Worm (Caenorhabditis elegans) whole organism, young adult: Measurements from ENCODE around the gene tbce-1.

Source experiments
- D2030.7 ChIP-seq: fragments of 200-800 bp; sonication (Bioruptor generic); IDR thresholded peaks from 2 replicates; pipeline ENCODE4 v1.3.6; 2022; ENCODE audit warnings: missing genetic modification reagents, missing genetic modification characterization, missing compliant biosample characterization
- F33H1.4 ChIP-seq: fragments of 200-800 bp; sonication (Bioruptor generic); IDR thresholded peaks from 2 replicates; pipeline ENCODE4 v1.3.6; 2022; ENCODE audit warnings: missing genetic modification reagents, missing genetic modification characterization, missing compliant biosample characterization
- F55B11.4 ChIP-seq: sonication (generic microtip); optimal IDR thresholded peaks from 2 replicates; lab custom pipeline; 2016; ENCODE audit warnings: missing compliant biosample characterization, missing genetic modification characterization, borderline replicate concordance; ENCODE audit not compliant: insufficient read depth
- K12H6.12 ChIP-seq: fragments of 200-800 bp; sonication (Bioruptor generic); optimal IDR thresholded peaks from 2 replicates; lab custom pipeline; 2018; ENCODE audit warnings: mild to moderate bottlenecking, missing genetic modification characterization, missing compliant biosample characterization
- aptf-2 ChIP-seq: fragments of 200-800 bp; sonication (Bioruptor generic); conservative IDR thresholded peaks from 2 replicates; pipeline ENCODE4 v1.3.6; 2022; ENCODE audit warnings: missing genetic modification reagents, missing genetic modification characterization, missing compliant biosample characterization
- aptf-3 ChIP-seq: fragments of 200-800 bp; sonication (Bioruptor generic); IDR thresholded peaks from 2 replicates; pipeline ENCODE4 v1.3.6; 2022; ENCODE audit warnings: missing genetic modification characterization, missing compliant biosample characterization
- attf-3 ChIP-seq: fragments of 200-800 bp; sonication (Bioruptor generic); conservative IDR thresholded peaks from 2 replicates; pipeline ENCODE4 v1.3.6; 2022; ENCODE audit warnings: missing genetic modification reagents, missing genetic modification characterization, missing compliant biosample characterization
- attf-5 ChIP-seq: fragments of 200-800 bp; sonication (Bioruptor generic); optimal IDR thresholded peaks from 2 replicates; lab custom pipeline; 2018; ENCODE audit warnings: mild to moderate bottlenecking, missing genetic modification characterization, missing compliant biosample characterization
- bed-1 ChIP-seq: fragments of 200-800 bp; sonication (Bioruptor generic); IDR thresholded peaks from 2 replicates; pipeline ENCODE4 v1.3.6; 2022; ENCODE audit warnings: missing genetic modification reagents, missing genetic modification characterization, missing compliant biosample characterization
- cebp-1 ChIP-seq, 2 experiments: fragments of 200-800 bp in 1 of 2; sonication (Bioruptor generic) in 1 of 2; sonication (generic microtip) in 1 of 2; IDR thresholded peaks in 1 of 2; optimal IDR thresholded peaks in 1 of 2; 2 replicates each; pipeline versions ENCODE4 v1.3.6 to Lab custom; 2017 to 2022; ENCODE audit warnings: missing compliant biosample characterization in 2 of 2, missing genetic modification characterization in 2 of 2, mild to moderate bottlenecking in 1 of 2, missing genetic modification reagents in 1 of 2, moderate library complexity in 1 of 2
- ceh-58 ChIP-seq: fragments of 200-800 bp; sonication (Bioruptor generic); IDR thresholded peaks from 2 replicates; pipeline ENCODE4 v1.3.6; 2022; ENCODE audit warnings: missing genetic modification characterization, missing compliant biosample characterization
- ceh-79 ChIP-seq: sonication (generic microtip); optimal IDR thresholded peaks from 2 replicates; lab custom pipeline; 2017; ENCODE audit warnings: mild to moderate bottlenecking, missing genetic modification characterization, missing compliant biosample characterization
- dpff-1 ChIP-seq: sonication (generic microtip); optimal IDR thresholded peaks from 2 replicates; lab custom pipeline; 2017; ENCODE audit warnings: mild to moderate bottlenecking, missing genetic modification characterization, missing compliant biosample characterization
- egrh-3 ChIP-seq: fragments of 200-800 bp; sonication (Bioruptor generic); IDR thresholded peaks from 2 replicates; pipeline ENCODE4 v1.3.6; 2022; ENCODE audit warnings: missing genetic modification reagents, missing genetic modification characterization, missing compliant biosample characterization
- hmg-1.2 ChIP-seq: fragments of 200-800 bp; sonication (Bioruptor generic); IDR thresholded peaks from 2 replicates; pipeline ENCODE4 v1.3.6; 2022; ENCODE audit warnings: missing genetic modification reagents, missing genetic modification characterization, missing compliant biosample characterization
- lag-1 ChIP-seq: fragments of 200-800 bp; sonication (Bioruptor generic); IDR thresholded peaks from 2 replicates; pipeline ENCODE4 v1.3.6; 2022; ENCODE audit warnings: missing genetic modification reagents, missing genetic modification characterization, missing compliant biosample characterization
- let-607 ChIP-seq, 2 experiments: fragments of 200-800 bp in 1 of 2; sonication (Bioruptor generic) in 1 of 2; sonication (generic microtip) in 1 of 2; optimal IDR thresholded peaks; 2 replicates each; lab custom pipeline; 2016 to 2018; ENCODE audit warnings: mild to moderate bottlenecking in 2 of 2, missing compliant biosample characterization in 2 of 2, missing genetic modification characterization in 2 of 2, moderate library complexity in 2 of 2, missing genotype in 1 of 2
- lin-26 ChIP-seq: fragments of 200-800 bp; sonication (Bioruptor generic); IDR thresholded peaks from 2 replicates; pipeline ENCODE4 v1.3.6; 2022; ENCODE audit warnings: missing genetic modification reagents, missing genetic modification characterization, missing compliant biosample characterization
- lin-35 ChIP-seq, 3 experiments: fragments of 150-350 bp in 2 of 3; sonication (generic microtip) in 1 of 3; optimal IDR thresholded peaks; 2 replicates each; lab custom pipeline; 2014 to 2018; ENCODE audit warnings: missing biosample characterization in 3 of 3, missing genetic modification characterization in 3 of 3, missing genetic modification reagents in 3 of 3
- lin-40 ChIP-seq: sonication (generic microtip); optimal IDR thresholded peaks from 2 replicates; lab custom pipeline; 2016; ENCODE audit warnings: missing genetic modification characterization, mild to moderate bottlenecking, missing compliant biosample characterization, missing genotype, missing genetic modification reagents
- lir-1 ChIP-seq: fragments of 200-800 bp; sonication (Bioruptor generic); conservative IDR thresholded peaks from 2 replicates; pipeline ENCODE4 v1.3.6; 2022; ENCODE audit warnings: missing genetic modification reagents, missing genetic modification characterization, missing compliant biosample characterization
- lsy-27 ChIP-seq: sonication (generic microtip); optimal IDR thresholded peaks from 2 replicates; lab custom pipeline; 2017; ENCODE audit warnings: missing genetic modification characterization, mild to moderate bottlenecking, missing compliant biosample characterization, antibody characterized with exemption, missing genotype, borderline replicate concordance; ENCODE audit not compliant: insufficient read depth
- mel-28 ChIP-seq: sonication (generic microtip); optimal IDR thresholded peaks from 2 replicates; lab custom pipeline; 2016; ENCODE audit warnings: borderline replicate concordance, mild to moderate bottlenecking, missing genetic modification characterization, missing compliant biosample characterization
- mes-4 ChIP-seq: sonication (generic microtip); optimal IDR thresholded peaks from 2 replicates; lab custom pipeline; 2016; ENCODE audit warnings: missing genotype, missing genetic modification characterization, missing compliant biosample characterization
- nfya-1 ChIP-seq: sonication (generic microtip); optimal IDR thresholded peaks from 2 replicates; lab custom pipeline; 2017; ENCODE audit warnings: antibody characterized with exemption, missing compliant biosample characterization, missing genetic modification characterization, borderline replicate concordance; ENCODE audit not compliant: insufficient read depth
- nfya-2 ChIP-seq: fragments of 200-800 bp; sonication (Bioruptor generic); IDR thresholded peaks from 2 replicates; pipeline ENCODE4 v1.3.6; 2022; ENCODE audit warnings: missing genetic modification reagents, missing genetic modification characterization, missing compliant biosample characterization
- pbrm-1 ChIP-seq: fragments of 200-800 bp; sonication (Bioruptor generic); IDR thresholded peaks from 2 replicates; pipeline ENCODE4 v1.3.6; 2022; ENCODE audit warnings: missing genetic modification reagents, missing genetic modification characterization, missing compliant biosample characterization
- sdz-38 ChIP-seq: sonication (generic microtip); optimal IDR thresholded peaks from 2 replicates; lab custom pipeline; 2016; ENCODE audit warnings: missing genotype, missing genetic modification characterization, missing compliant biosample characterization
- unc-130 ChIP-seq: sonication (generic microtip); optimal IDR thresholded peaks from 2 replicates; lab custom pipeline; 2016; ENCODE audit warnings: missing genetic modification reagents, missing genetic modification characterization, missing compliant biosample characterization
- zim-3 ChIP-seq: sonication (generic microtip); optimal IDR thresholded peaks from 2 replicates; lab custom pipeline; 2017; ENCODE audit warnings: mild to moderate bottlenecking, missing genetic modification characterization, moderate library complexity, missing compliant biosample characterization
- ztf-18 ChIP-seq: sonication (generic microtip); optimal IDR thresholded peaks from 2 replicates; lab custom pipeline; 2016; ENCODE audit warnings: missing genotype, mild to moderate bottlenecking, missing genetic modification characterization, missing compliant biosample characterization
- ztf-6 ChIP-seq: fragments of 200-800 bp; sonication (Bioruptor generic); IDR thresholded peaks from 2 replicates; pipeline ENCODE4 v1.3.6; 2022; ENCODE audit warnings: missing genetic modification reagents, missing genetic modification characterization, missing compliant biosample characterization

tbce-1 gene

DNA sequence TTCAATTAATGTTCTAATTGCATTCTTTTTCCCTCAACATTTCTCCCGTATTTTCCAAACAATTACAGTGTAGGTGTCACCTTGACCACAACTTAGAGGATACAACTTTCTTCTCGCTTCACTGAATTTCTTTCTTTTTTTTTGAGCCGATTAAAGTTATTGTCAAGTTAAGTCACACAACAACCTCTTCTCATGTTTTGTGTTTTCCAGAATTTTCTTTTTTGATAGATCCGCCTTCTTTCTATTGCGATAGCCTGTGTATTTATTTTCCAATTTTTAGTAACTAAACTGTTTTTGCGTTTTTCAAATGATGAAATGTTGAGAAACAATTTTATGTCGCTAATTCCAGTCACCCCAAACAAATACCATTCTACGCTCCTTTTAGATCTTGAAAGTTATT, 31.2 kb downstream of the tbce-1 start, which contains the start of gene F35H10.3:
Gene F35H10.3, plus strand, starts transcription at position 301 of the 400 bp plus-strand sequence.
- TF ChIP-seq nfya-1 (no peak), ztf-18 (tag; lab: Kevin White, UChicago) (no peak), lsy-27 (tag; lab: Kevin White, UChicago) (no peak), lin-26 (GFP tag; lab: Robert Waterston, UW) (no peak), let-607 (tag; optimal IDR thresholded peaks at IDR 0.05; lab: Kevin White, UChicago) (no peak), K12H6.12 (tag; lab: Kevin White, UChicago) (no peak), lin-40 (tag; lab: Kevin White, UChicago) (no peak), hmg-1.2 (GFP tag; lab: Robert Waterston, UW) (no peak), ztf-6 (GFP tag; lab: Robert Waterston, UW) (no peak), ceh-79 (tag; lab: Kevin White, UChicago) (no peak)

DNA sequence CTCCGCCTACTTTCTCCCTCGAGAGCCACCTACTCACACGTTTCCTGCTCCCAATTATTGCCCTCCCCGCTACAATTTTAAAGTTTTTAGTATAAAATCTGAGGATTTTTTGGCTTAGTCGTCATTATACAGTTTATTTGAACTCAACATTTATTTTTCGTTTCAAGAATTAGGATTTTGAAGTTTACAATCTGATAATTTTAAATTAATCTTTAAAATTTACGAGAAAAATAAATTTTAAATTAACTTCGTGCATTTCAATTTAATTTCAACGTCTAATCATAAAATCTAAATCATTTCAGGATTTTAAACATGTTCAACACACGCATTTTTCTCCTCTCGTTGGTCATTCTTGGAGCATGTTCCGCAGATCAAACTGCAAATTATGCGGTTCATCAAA, 34.4 kb downstream of the tbce-1 start, which contains the start of gene F35H10.2:
Gene F35H10.2, plus strand, starts transcription at position 301 of the 400 bp plus-strand sequence.
- TF ChIP-seq sdz-38 (tag; lab: Kevin White, UChicago): no peak
- TF ChIP-seq aptf-3 (GFP tag; lab: Robert Waterston, UW): no peak
- TF ChIP-seq nfya-1: no peak
- no peak for TF ChIP-seq unc-130 (GFP tag; lab: Kevin White, UChicago)
- no peak for TF ChIP-seq ceh-58
- TF ChIP-seq lag-1 (GFP tag; lab: Robert Waterston, UW): no peak
- no peak for TF ChIP-seq F33H1.4
- no peak for TF ChIP-seq attf-3 (GFP tag; lab: Robert Waterston, UW)
- TF ChIP-seq F55B11.4: no peak
- no peak for TF ChIP-seq lir-1 (GFP tag; lab: Robert Waterston, UW)

DNA sequence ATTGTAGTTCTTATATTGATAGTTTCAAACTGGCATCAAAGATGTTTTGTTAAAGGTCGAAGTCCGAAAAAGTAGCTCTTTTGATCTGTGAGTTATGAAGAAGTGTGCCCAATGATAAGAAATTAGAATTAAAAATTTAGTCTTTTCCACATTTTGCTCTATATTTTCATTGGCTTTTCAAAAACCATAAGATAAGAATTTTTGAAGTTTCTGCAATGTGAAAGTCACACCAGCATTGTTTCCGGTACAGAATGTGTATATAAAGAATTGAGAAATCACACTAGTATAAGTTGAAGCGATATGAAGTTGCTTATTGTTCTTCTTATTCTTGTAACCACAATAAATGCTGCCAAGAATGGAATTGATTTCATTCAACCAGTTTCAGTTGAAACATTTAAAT, 38.0 kb downstream of the tbce-1 start, which contains the start of gene lys-10:
Gene lys-10, plus strand, starts transcription at position 301 of the 400 bp plus-strand sequence.
- TF ChIP-seq pbrm-1 (no peak), bed-1 (GFP tag; lab: Robert Waterston, UW) (no peak), mes-4 (tag; lab: Kevin White, UChicago) (no peak), aptf-2 (GFP tag; lab: Robert Waterston, UW) (no peak), zim-3 (tag; lab: Kevin White, UChicago) (no peak), D2030.7 (GFP tag; lab: Robert Waterston, UW) (no peak)

DNA sequence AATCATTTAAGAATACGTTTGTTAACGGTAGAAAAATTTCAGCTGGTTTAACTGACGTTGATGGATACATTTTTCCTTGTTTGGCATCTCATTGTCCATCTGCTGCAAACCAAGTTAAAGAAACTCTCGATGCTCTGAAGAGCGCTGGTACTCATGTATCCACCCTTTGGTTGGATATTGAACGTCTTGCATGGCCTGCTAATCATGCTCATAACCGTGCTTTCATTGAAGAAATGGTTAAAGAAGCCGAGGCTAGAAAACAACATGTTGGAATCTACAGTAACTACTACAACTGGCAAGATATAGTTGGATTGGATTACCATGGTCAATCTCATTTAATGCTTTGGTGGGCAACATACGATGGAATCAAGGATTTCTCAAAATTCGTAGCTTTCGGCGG, 38.5 kb downstream of the tbce-1 start:
- TF ChIP-seq lin-35 (GFP tag; optimal IDR thresholded peaks at IDR 0.05; lab: Kevin White, UChicago): no peak
- TF ChIP-seq lin-40 (tag; lab: Kevin White, UChicago): no peak
- TF ChIP-seq nfya-2 (GFP tag; lab: Robert Waterston, UW): no peak
- no peak for TF ChIP-seq dpff-1
- no peak for TF ChIP-seq mel-28 (tag; lab: Kevin White, UChicago)
- TF ChIP-seq ztf-18 (tag; lab: Kevin White, UChicago): no peak
- TF ChIP-seq egrh-3 (GFP tag; lab: Robert Waterston, UW): no peak
- no peak for TF ChIP-seq attf-5 (GFP tag; lab: Kevin White, UChicago)
- no peak for TF ChIP-seq cebp-1 (GFP tag; IDR thresholded peaks at IDR 0.05; lab: Robert Waterston, UW)
- no peak for TF ChIP-seq cebp-1 (tag; optimal IDR thresholded peaks at IDR 0.05; lab: Kevin White, UChicago)
- TF ChIP-seq, all 124 proteins: peak for 0
